Worm (Caenorhabditis elegans) whole organism, midembryonic: ENCODE results near the gene M163.22.

Source experiments
- T22C8.4 ChIP-seq: fragments of 200-800 bp; sonication (Bioruptor generic); IDR thresholded peaks from 2 replicates; pipeline ENCODE4 v1.3.6; 2022; ENCODE audit warnings: missing genetic modification characterization, missing compliant biosample characterization
- cog-1 ChIP-seq: sonication (generic microtip); optimal IDR thresholded peaks from 2 replicates; lab custom pipeline; 2016; ENCODE audit warnings: missing genetic modification characterization, missing compliant biosample characterization
- flt-1 ChIP-seq: fragments of 200-800 bp; sonication (Bioruptor generic); IDR thresholded peaks from 2 replicates; pipeline ENCODE4 v1.3.6; 2022; ENCODE audit warnings: missing genetic modification characterization, missing compliant biosample characterization
- klf-2 ChIP-seq: fragments of 200-800 bp; sonication (Bioruptor generic); conservative IDR thresholded peaks from 2 replicates; pipeline ENCODE4 v1.3.6; 2022; ENCODE audit warnings: missing genetic modification reagents, missing genetic modification characterization, missing compliant biosample characterization
- med-1 ChIP-seq: sonication (generic microtip); optimal IDR thresholded peaks from 2 replicates; lab custom pipeline; 2017; ENCODE audit warnings: missing genetic modification characterization, mild to moderate bottlenecking, missing compliant biosample characterization, antibody characterized with exemption, missing genetic modification reagents; ENCODE audit not compliant: insufficient read depth
- ref-1 ChIP-seq: fragments of 200-800 bp; sonication (Bioruptor generic); conservative IDR thresholded peaks from 2 replicates; pipeline ENCODE4 v1.3.6; 2022; ENCODE audit warnings: missing genetic modification reagents, missing genetic modification characterization, missing compliant biosample characterization
- tab-1 ChIP-seq: fragments of 200-800 bp; sonication (Bioruptor generic); IDR thresholded peaks from 2 replicates; pipeline ENCODE4 v1.3.6; 2022; ENCODE audit warnings: missing genetic modification characterization, missing compliant biosample characterization
- ztf-23 ChIP-seq: fragments of 200-800 bp; sonication (Bioruptor generic); IDR thresholded peaks from 2 replicates; pipeline ENCODE4 v1.3.6; 2022; ENCODE audit warnings: missing genetic modification reagents, missing genetic modification characterization, missing compliant biosample characterization
- ztf-29 ChIP-seq: fragments of 200-800 bp; sonication (Bioruptor generic); IDR thresholded peaks from 2 replicates; pipeline ENCODE4 v1.3.6; 2022; ENCODE audit warnings: missing genetic modification reagents, missing genetic modification characterization, missing compliant biosample characterization

ce11 chrX:14495075-14495474, 29.4 kb downstream of the M163.22 start:
- TF ChIP-seq klf-2 (GFP tag; lab: Robert Waterston, UW) (no peak), flt-1 (GFP tag; lab: Robert Waterston, UW) (no peak), med-1 (GFP tag; lab: Kevin White, UChicago) (no peak), cog-1 (tag; lab: Kevin White, UChicago) (no peak), ztf-23 (GFP tag; lab: Robert Waterston, UW) (no peak), ztf-29 (no peak), ref-1 (GFP tag; lab: Robert Waterston, UW) (no peak), tab-1 (GFP tag; lab: Robert Waterston, UW) (no peak), T22C8.4 (GFP tag; lab: Robert Waterston, UW) (no peak)
